Fruit fly (Drosophila melanogaster) whole organism, embryonic: ENCODE results near the gene dachs.

ENCODE experiments used
- Awh ChIP-seq: fragments of 200-800 bp; sonication (Bioruptor generic); IDR thresholded peaks from 2 replicates; pipeline ENCODE4, ENCODE4 v1.3.6; 2022; ENCODE audit warnings: missing biosample characterization, missing genetic modification characterization
- B-H2 ChIP-seq: fragments of 200-800 bp; sonication (Bioruptor generic); optimal IDR thresholded peaks from 2 replicates; lab custom pipeline; 2018; ENCODE audit warnings: missing biosample characterization, mild to moderate bottlenecking, missing genetic modification characterization
- Blimp-1 ChIP-seq: fragments of 200-800 bp; sonication (Bioruptor generic); optimal IDR thresholded peaks from 3 replicates; lab custom pipeline; 2018; ENCODE audit warnings: missing biosample characterization, missing genetic modification characterization, mild to moderate bottlenecking, moderate library complexity, missing genetic modification reagents
- CG10209 ChIP-seq: fragments of 200-800 bp; sonication (Bioruptor generic); optimal IDR thresholded peaks from 3 replicates; lab custom pipeline; 2017; ENCODE audit warnings: missing biosample characterization, mild to moderate bottlenecking, missing genetic modification characterization, missing genetic modification reagents
- CG11696 ChIP-seq: fragments of 200-800 bp; sonication (Bioruptor generic); IDR thresholded peaks from 2 replicates; pipeline ENCODE4 v1.3.6; 2022; ENCODE audit warnings: missing biosample characterization, missing genetic modification characterization
- CG11723 ChIP-seq: fragments of 200-800 bp; sonication (Bioruptor generic); optimal IDR thresholded peaks from 2 replicates; lab custom pipeline; 2017; ENCODE audit warnings: missing biosample characterization, mild to moderate bottlenecking, missing genetic modification characterization
- CG13296 ChIP-seq: fragments of 200-800 bp; sonication (Bioruptor generic); optimal IDR thresholded peaks from 3 replicates; lab custom pipeline; 2018; ENCODE audit warnings: missing biosample characterization, mild to moderate bottlenecking, missing genetic modification characterization
- CG13775 ChIP-seq: fragments of 200-800 bp; sonication (Bioruptor generic); optimal IDR thresholded peaks from 3 replicates; lab custom pipeline; 2017; ENCODE audit warnings: missing biosample characterization, mild to moderate bottlenecking, missing genetic modification characterization
- CG13894 ChIP-seq: fragments of 200-800 bp; sonication (Bioruptor generic); optimal IDR thresholded peaks from 3 replicates; lab custom pipeline; 2018; ENCODE audit warnings: missing biosample characterization, mild to moderate bottlenecking, missing genetic modification characterization, moderate library complexity
- CG1529 ChIP-seq: fragments of 200-800 bp; sonication (Bioruptor generic); optimal IDR thresholded peaks from 3 replicates; lab custom pipeline; 2018; ENCODE audit warnings: missing biosample characterization, missing genetic modification characterization
- CG2199 ChIP-seq: fragments of 200-800 bp; sonication (Bioruptor generic); IDR thresholded peaks from 3 replicates; pipeline ENCODE4 v1.3.6; 2022; ENCODE audit warnings: missing biosample characterization, missing genetic modification characterization
- CG2202 ChIP-seq: fragments of 200-800 bp; sonication (Bioruptor generic); optimal IDR thresholded peaks from 2 replicates; lab custom pipeline; 2018; ENCODE audit warnings: missing biosample characterization, mild to moderate bottlenecking, missing genetic modification characterization
- CG2875 ChIP-seq: fragments of 200-800 bp; sonication (Bioruptor generic); optimal IDR thresholded peaks from 2 replicates; lab custom pipeline; 2017; ENCODE audit warnings: missing biosample characterization, mild to moderate bottlenecking, missing genetic modification characterization, missing genetic modification reagents
- CG30020 ChIP-seq: fragments of 200-800 bp; optimal IDR thresholded peaks from 2 replicates; lab custom pipeline; 2019; ENCODE audit warnings: missing biosample characterization, mild to moderate bottlenecking, missing genetic modification characterization, moderate library complexity
- CG31224 ChIP-seq: fragments of 200-800 bp; sonication (Bioruptor generic); IDR thresholded peaks from 2 replicates; pipeline ENCODE4 v1.3.6; 2022; ENCODE audit warnings: missing biosample characterization, missing genetic modification characterization
- CG32532 ChIP-seq: fragments of 200-800 bp; sonication (Bioruptor generic); IDR thresholded peaks from 2 replicates; pipeline ENCODE4 v1.3.6; 2022; ENCODE audit warnings: missing biosample characterization, missing genetic modification characterization
- CG3847 ChIP-seq: fragments of 200-800 bp; sonication (Bioruptor generic); IDR thresholded peaks from 2 replicates; pipeline ENCODE4 v1.3.6; 2022; ENCODE audit warnings: missing biosample characterization, missing genetic modification characterization
- CG4282 ChIP-seq: fragments of 200-800 bp; sonication (Bioruptor generic); optimal IDR thresholded peaks from 2 replicates; lab custom pipeline; 2016; ENCODE audit warnings: missing biosample characterization, missing genetic modification characterization
- CG4424 ChIP-seq: fragments of 200-800 bp; sonication (Bioruptor generic); optimal IDR thresholded peaks from 3 replicates; lab custom pipeline; 2016; ENCODE audit warnings: missing biosample characterization, missing genetic modification characterization
- CG4854 ChIP-seq: fragments of 200-800 bp; sonication (Bioruptor generic); optimal IDR thresholded peaks from 2 replicates; lab custom pipeline; 2016; ENCODE audit warnings: missing biosample characterization, missing genetic modification characterization, inconsistent platforms
- D ChIP-seq, 2 experiments: fragments of 200-800 bp in 1 of 2; fragments of >200 bp in 1 of 2; sonication (Bioruptor generic) in 1 of 2; optimal IDR thresholded peaks; 2 replicates in 1 of 2; 3 replicates in 1 of 2; lab custom pipeline; 2017; ENCODE audit warnings: mild to moderate bottlenecking in 1 of 2, missing biosample characterization in 1 of 2, missing genetic modification characterization in 1 of 2, missing genetic modification reagents in 1 of 2
- D19B ChIP-seq: fragments of 200-800 bp; sonication (Bioruptor generic); optimal IDR thresholded peaks from 2 replicates; lab custom pipeline; 2017; ENCODE audit warnings: missing biosample characterization, mild to moderate bottlenecking, missing genetic modification characterization
- E2f2 ChIP-seq: fragments of 200-800 bp; sonication (Bioruptor generic); IDR thresholded peaks from 2 replicates; pipeline ENCODE4 v1.3.6; 2022; ENCODE audit warnings: missing biosample characterization, missing genetic modification characterization
- Eip74EF ChIP-seq, 2 experiments: fragments of 200-800 bp in 1 of 2; fragments of >200 bp in 1 of 2; sonication (Bioruptor generic) in 1 of 2; optimal IDR thresholded peaks; 2 replicates each; lab custom pipeline; 2017 to 2019; ENCODE audit warnings: missing biosample characterization in 2 of 2, missing genetic modification characterization in 2 of 2, mild to moderate bottlenecking in 1 of 2, moderate library complexity in 1 of 2
- Fer2 ChIP-seq: fragments of 200-800 bp; sonication (Bioruptor generic); optimal IDR thresholded peaks from 2 replicates; lab custom pipeline; 2018; ENCODE audit warnings: missing biosample characterization, mild to moderate bottlenecking, missing genetic modification characterization, moderate library complexity
- Gug ChIP-seq: fragments of 200-800 bp; sonication (Bioruptor generic); IDR thresholded peaks from 4 replicates; pipeline ENCODE4 v1.3.6; 2022; ENCODE audit warnings: missing biosample characterization, missing genetic modification characterization
- Hsf ChIP-seq: fragments of 200-800 bp; sonication (Bioruptor generic); optimal IDR thresholded peaks from 3 replicates; lab custom pipeline; 2016; ENCODE audit warnings: missing biosample characterization, missing genetic modification characterization
- Lim3 ChIP-seq: fragments of 200-800 bp; sonication (Bioruptor generic); IDR thresholded peaks from 2 replicates; pipeline ENCODE4 v1.3.6; 2022; ENCODE audit warnings: missing biosample characterization, missing genetic modification characterization
- Ptx1 ChIP-seq: fragments of 200-800 bp; sonication (Bioruptor generic); IDR thresholded peaks from 2 replicates; pipeline ENCODE4 v1.3.6; 2022; ENCODE audit warnings: missing biosample characterization, missing genetic modification characterization
- Scr ChIP-seq: fragments of 200-800 bp; sonication (Bioruptor generic); IDR thresholded peaks from 2 replicates; pipeline ENCODE4 v1.3.6; 2022; ENCODE audit warnings: missing biosample characterization, missing genetic modification characterization; ENCODE audit not compliant: partially characterized antibody
- az2 ChIP-seq: fragments of 200-800 bp; sonication (Bioruptor generic); optimal IDR thresholded peaks from 3 replicates; lab custom pipeline; 2016; ENCODE audit warnings: missing biosample characterization, missing genetic modification characterization
- cas ChIP-seq: fragments of 200-800 bp; sonication (Bioruptor generic); IDR thresholded peaks from 2 replicates; pipeline ENCODE4 v1.3.6; 2022; ENCODE audit warnings: missing biosample characterization, missing genetic modification characterization
- cato ChIP-seq: fragments of 200-800 bp; sonication (Bioruptor generic); optimal IDR thresholded peaks from 2 replicates; lab custom pipeline; 2016; ENCODE audit warnings: missing biosample characterization, missing genetic modification characterization, borderline replicate concordance
- danr ChIP-seq: fragments of 200-800 bp; sonication (Bioruptor generic); IDR thresholded peaks from 2 replicates; pipeline ENCODE4 v1.3.6; 2022; ENCODE audit warnings: missing biosample characterization, missing genetic modification characterization
- dati ChIP-seq: fragments of 200-800 bp; sonication (Bioruptor generic); IDR thresholded peaks from 2 replicates; pipeline ENCODE4 v1.3.6; 2022; ENCODE audit warnings: missing biosample characterization, missing genetic modification characterization
- dmrt99B ChIP-seq: fragments of 200-800 bp; sonication (Bioruptor generic); optimal IDR thresholded peaks from 2 replicates; lab custom pipeline; 2018; ENCODE audit warnings: missing biosample characterization, mild to moderate bottlenecking, missing genetic modification characterization, moderate library complexity
- fd64A ChIP-seq: fragments of 200-800 bp; sonication (Bioruptor generic); optimal IDR thresholded peaks from 3 replicates; lab custom pipeline; 2018; ENCODE audit warnings: missing biosample characterization, mild to moderate bottlenecking, missing genetic modification characterization
- grau ChIP-seq: fragments of 200-800 bp; optimal IDR thresholded peaks from 3 replicates; lab custom pipeline; 2019; ENCODE audit warnings: missing biosample characterization, mild to moderate bottlenecking, missing genetic modification characterization, moderate library complexity
- gsb-n ChIP-seq: fragments of 200-800 bp; sonication (Bioruptor generic); optimal IDR thresholded peaks from 3 replicates; lab custom pipeline; 2018; ENCODE audit warnings: missing biosample characterization, mild to moderate bottlenecking, missing genetic modification characterization
- hbn ChIP-seq: fragments of 200-800 bp; sonication (Bioruptor generic); IDR thresholded peaks from 2 replicates; pipeline ENCODE4 v1.3.6; 2022; ENCODE audit warnings: missing biosample characterization, missing genetic modification characterization; ENCODE audit not compliant: partially characterized antibody
- ind ChIP-seq: fragments of 200-800 bp; sonication (Bioruptor generic); optimal IDR thresholded peaks from 3 replicates; lab custom pipeline; 2016; ENCODE audit warnings: missing biosample characterization, missing genetic modification characterization
- jigr1 ChIP-seq: fragments of 200-800 bp; sonication (Bioruptor generic); IDR thresholded peaks from 3 replicates; pipeline ENCODE4 v1.3.6; 2022; ENCODE audit warnings: missing biosample characterization, missing genetic modification characterization
- pan ChIP-seq, 4 experiments: fragments of >200 bp in 3 of 4; fragments of 200-800 bp in 1 of 4; sonication (Bioruptor generic) in 1 of 4; optimal IDR thresholded peaks in 3 of 4; IDR thresholded peaks in 1 of 4; 2 replicates each; pipeline versions ENCODE4 v1.3.6 to Lab custom; 2017 to 2022; ENCODE audit warnings: missing biosample characterization in 2 of 4, missing genetic modification characterization in 2 of 4, mixed read lengths in 1 of 4
- psq ChIP-seq: fragments of 200-800 bp; sonication (Bioruptor generic); optimal IDR thresholded peaks from 2 replicates; lab custom pipeline; 2017; ENCODE audit warnings: missing biosample characterization, missing genetic modification characterization
- stwl ChIP-seq: fragments of 200-800 bp; sonication (Bioruptor generic); optimal IDR thresholded peaks from 3 replicates; lab custom pipeline; 2018; ENCODE audit warnings: missing biosample characterization, mild to moderate bottlenecking, missing genetic modification characterization, moderate library complexity
- twi ChIP-seq: fragments of 200-800 bp; optimal IDR thresholded peaks from 2 replicates; lab custom pipeline; 2019; ENCODE audit warnings: missing biosample characterization, mild to moderate bottlenecking, missing genetic modification characterization, moderate library complexity
- unpg ChIP-seq: fragments of 200-800 bp; sonication (Bioruptor generic); optimal IDR thresholded peaks from 3 replicates; lab custom pipeline; 2018; ENCODE audit warnings: missing biosample characterization, mild to moderate bottlenecking, missing genetic modification characterization, moderate library complexity
- usp ChIP-seq: fragments of >200 bp; optimal IDR thresholded peaks from 2 replicates; lab custom pipeline; 2017; ENCODE audit warnings: missing biosample characterization, missing genetic modification characterization
- z ChIP-seq: fragments of 200-800 bp; sonication (Bioruptor generic); IDR thresholded peaks from 3 replicates; pipeline ENCODE4 v1.3.6; 2022; ENCODE audit warnings: missing biosample characterization, missing genetic modification characterization
- zen ChIP-seq: fragments of 200-800 bp; sonication (Bioruptor generic); optimal IDR thresholded peaks from 3 replicates; lab custom pipeline; 2018; ENCODE audit warnings: missing biosample characterization, mild to moderate bottlenecking, missing genetic modification characterization, moderate library complexity

dachs gene

DNA sequence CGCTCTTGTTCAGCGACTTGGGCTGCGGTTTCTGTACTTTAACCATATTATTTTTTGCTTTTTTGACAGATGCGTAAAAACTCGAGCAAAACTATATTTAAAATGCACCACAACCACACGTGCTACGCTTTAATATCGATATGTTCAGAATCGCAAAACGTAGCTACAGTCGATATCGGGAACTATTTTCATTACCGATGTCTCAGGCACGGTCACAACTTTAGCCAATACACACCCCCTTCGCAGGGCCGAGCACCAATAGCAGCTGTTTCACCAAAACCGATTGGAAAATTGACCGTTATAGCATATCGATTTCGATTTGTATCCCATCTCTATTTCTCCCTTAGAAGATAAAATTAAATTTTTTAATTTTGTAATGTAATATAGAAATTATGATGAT lies 45.1 kb downstream of the dachs start, which contains the start of gene CG13096 (continued):
- TF ChIP-seq zen (tag; lab: Kevin White, UChicago) = peak; percentile 65
- no peak for TF ChIP-seq CG2875
- TF ChIP-seq az2 (GFP tag; lab: Kevin White, UChicago) = no peak
- TF ChIP-seq z (GFP tag; lab: Robert Waterston, UW) = no peak
- TF ChIP-seq D19B (GFP tag; lab: Kevin White, UChicago) = no peak
- no peak for TF ChIP-seq CG4282 (GFP tag; lab: Kevin White, UChicago)
- no peak for TF ChIP-seq psq
- peak; percentile 82 for TF ChIP-seq CG13894 (tag; lab: Kevin White, UChicago)
- peak; percentile 38 for TF ChIP-seq CG30020 (tag; lab: Kevin White, UChicago)
- peak; percentile 86 for TF ChIP-seq E2f2 (GFP tag; lab: Robert Waterston, UW)
- no peak for TF ChIP-seq grau (tag; lab: Kevin White, UChicago)
- no peak for TF ChIP-seq CG31224 (GFP tag; lab: Robert Waterston, UW)
- TF ChIP-seq ind (GFP tag; lab: Kevin White, UChicago) = no peak
- no peak for TF ChIP-seq unpg
- TF ChIP-seq CG3847 (GFP tag; lab: Robert Waterston, UW) = peak; percentile 53; the same call in 1 of the 2 replicates
- TF ChIP-seq Scr (GFP tag; lab: Robert Waterston, UW) = peak; percentile 97
- TF ChIP-seq Lim3 (GFP tag; lab: Robert Waterston, UW) = no peak
- TF ChIP-seq Awh (GFP tag; lab: Robert Waterston, UW) = no peak
- TF ChIP-seq twi (tag; lab: Kevin White, UChicago) = peak; percentile 39
- no peak for TF ChIP-seq jigr1 (GFP tag; lab: Robert Waterston, UW)
- no peak for TF ChIP-seq CG13775 (GFP tag; lab: Kevin White, UChicago)
- no peak for TF ChIP-seq CG13296 (GFP tag; lab: Kevin White, UChicago)
- TF ChIP-seq fd64A (GFP tag; lab: Kevin White, UChicago) = no peak
- TF ChIP-seq usp (GFP tag; lab: Kevin White, UChicago) = no peak
- no peak for TF ChIP-seq CG2202 (tag; lab: Kevin White, UChicago)
- no peak for TF ChIP-seq CG11723 (GFP tag; lab: Kevin White, UChicago)
- TF ChIP-seq dmrt99B (tag; lab: Kevin White, UChicago) = no peak
- no peak for TF ChIP-seq cas (GFP tag; lab: Robert Waterston, UW)
- peak; percentile 84 for TF ChIP-seq stwl (tag; lab: Kevin White, UChicago)
- no peak for TF ChIP-seq CG10209
- TF ChIP-seq hbn = peak; percentile 99
- TF ChIP-seq Fer2 (tag; lab: Kevin White, UChicago) = no peak
- TF ChIP-seq Gug = peak; percentile 9; the same call in 1 of the 4 replicates
- no peak for TF ChIP-seq danr
- TF ChIP-seq CG4854 (GFP tag; lab: Kevin White, UChicago) = peak; percentile 25
- no peak for TF ChIP-seq Eip74EF (GFP tag; optimal IDR thresholded peaks at IDR 0.05; lab: Kevin White, UChicago)
- no peak for TF ChIP-seq Blimp-1 (GFP tag; lab: Kevin White, UChicago)
- TF ChIP-seq CG32532 (GFP tag; lab: Robert Waterston, UW) = no peak
- TF ChIP-seq D (optimal IDR thresholded peaks at IDR 0.05; lab: Kevin White, UChicago) = no peak
- TF ChIP-seq D (GFP tag; optimal IDR thresholded peaks at IDR 0.05; lab: Kevin White, UChicago) = no peak
- no peak for TF ChIP-seq Ptx1 (GFP tag; lab: Robert Waterston, UW)
- no peak for TF ChIP-seq cato (GFP tag; lab: Kevin White, UChicago)
- no peak for TF ChIP-seq dati (GFP tag; lab: Robert Waterston, UW)
- TF ChIP-seq CG4424 (GFP tag; lab: Kevin White, UChicago) = peak; percentile 45
- peak; percentile 49 for TF ChIP-seq B-H2 (GFP tag; lab: Kevin White, UChicago)
- TF ChIP-seq CG1529 (GFP tag; lab: Kevin White, UChicago) = no peak
- TF ChIP-seq CG2199 (GFP tag; lab: Robert Waterston, UW) = no peak
- TF ChIP-seq CG11696 (GFP tag; lab: Robert Waterston, UW) = no peak
- TF ChIP-seq gsb-n = no peak
- peak; percentile 11 for TF ChIP-seq Hsf (GFP tag; lab: Kevin White, UChicago)
- no peak for TF ChIP-seq pan (optimal IDR thresholded peaks at IDR 0.05; lab: Kevin White, UChicago)
- no peak for TF ChIP-seq pan (GFP tag; optimal IDR thresholded peaks at IDR 0.05 in 1 of 2, IDR thresholded peaks at IDR 0.05 in 1 of 2)
